Worm (Caenorhabditis elegans) whole organism, L4/young adult: ENCODE data around the gene Y55F3BR.2.

Source experiments
- dao-5 ChIP-seq: sonication (generic microtip); optimal IDR thresholded peaks from 2 replicates; lab custom pipeline; 2016; ENCODE audit warnings: missing genotype, missing genetic modification characterization, moderate library complexity, missing compliant biosample characterization
- him-1 ChIP-seq: sonication (generic microtip); optimal IDR thresholded peaks from 2 replicates; lab custom pipeline; 2016; ENCODE audit warnings: missing genotype, missing genetic modification reagents, missing genetic modification characterization, missing compliant biosample characterization

DNA sequence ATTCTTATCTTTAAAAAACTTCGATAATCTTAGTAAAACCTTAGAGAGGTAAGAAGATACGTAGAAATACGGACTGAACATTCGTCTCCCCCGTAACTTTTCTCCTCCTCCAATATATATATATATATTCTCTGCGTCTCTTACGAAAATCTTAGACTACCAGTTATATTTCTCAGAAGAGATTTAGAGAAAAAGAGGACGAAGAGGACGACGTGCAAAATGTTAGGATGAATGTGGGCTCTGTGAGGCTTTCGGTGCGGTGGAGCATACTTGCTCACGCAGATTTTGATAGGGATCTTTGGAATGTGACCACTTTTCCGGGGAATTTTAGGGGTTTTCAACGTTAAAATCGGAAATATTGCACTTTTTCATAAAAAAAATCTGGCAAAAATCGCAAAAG lies 30.3 kb upstream of the Y55F3BR.2 start:
- TF ChIP-seq dao-5 (tag; lab: Kevin White, UChicago) = no peak
- no peak for TF ChIP-seq him-1 (tag; lab: Kevin White, UChicago)
